Worm (Caenorhabditis elegans) whole organism, L4/young adult: ENCODE measurements around the gene F26F2.11.

Experiments used
- W03F9.2 ChIP-seq: fragments of 150-350 bp; optimal IDR thresholded peaks from 2 replicates; lab custom pipeline; 2014; ENCODE audit warnings: missing biosample characterization, missing genetic modification characterization
- dao-5 ChIP-seq: sonication (generic microtip); optimal IDR thresholded peaks from 2 replicates; lab custom pipeline; 2016; ENCODE audit warnings: missing genotype, missing genetic modification characterization, moderate library complexity, missing compliant biosample characterization
- him-1 ChIP-seq: sonication (generic microtip); optimal IDR thresholded peaks from 2 replicates; lab custom pipeline; 2016; ENCODE audit warnings: missing genotype, missing genetic modification reagents, missing genetic modification characterization, missing compliant biosample characterization

- no peak for TF ChIP-seq W03F9.2 (tag; lab: Kevin White, UChicago)
- TF ChIP-seq dao-5 (tag; lab: Kevin White, UChicago) = no peak
- no peak for TF ChIP-seq him-1 (tag; lab: Kevin White, UChicago)
These were observed 38.1 kb upstream of the F26F2.11 start, which contains the start of gene F46B3.15 for ce11 chrV:20633619-20634018.
